Worm (Caenorhabditis elegans) whole organism, L4/young adult: ENCODE measurements around the gene srh-292.

ENCODE experiments used
- dao-5 ChIP-seq: sonication (generic microtip); optimal IDR thresholded peaks from 2 replicates; lab custom pipeline; 2016; ENCODE audit warnings: missing genotype, missing genetic modification characterization, moderate library complexity, missing compliant biosample characterization
- him-1 ChIP-seq: sonication (generic microtip); optimal IDR thresholded peaks from 2 replicates; lab custom pipeline; 2016; ENCODE audit warnings: missing genotype, missing genetic modification reagents, missing genetic modification characterization, missing compliant biosample characterization

DNA sequence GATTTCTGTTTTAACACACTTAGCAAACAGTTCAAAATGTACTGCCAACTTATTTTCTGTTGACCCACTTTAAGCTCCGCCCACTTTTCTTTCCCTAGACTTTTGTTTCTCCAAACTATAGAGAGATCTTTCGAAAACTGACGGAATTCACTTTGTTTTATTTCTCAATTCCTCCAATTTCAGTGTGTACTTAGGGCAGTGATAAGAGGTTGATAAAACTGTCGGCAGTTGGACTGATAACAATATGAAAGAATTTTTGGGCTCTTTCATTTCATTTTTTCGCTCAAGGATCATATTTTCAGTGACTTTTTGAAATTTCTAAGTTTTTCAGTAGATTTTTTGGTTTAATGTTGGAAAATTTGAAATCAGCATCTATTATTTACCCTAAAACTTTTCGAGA lies 47.6 kb upstream of the srh-292 start:
- TF ChIP-seq him-1 (tag; lab: Kevin White, UChicago) = no peak
- no peak for TF ChIP-seq dao-5 (tag; lab: Kevin White, UChicago)
